Fruit fly (Drosophila melanogaster) whole organism, adult: ENCODE results near the gene CG42674.

Source experiments
- CG1620 ChIP-seq: fragments of 200-800 bp; sonication (Bioruptor generic); optimal IDR thresholded peaks from 2 replicates; lab custom pipeline; 2016; ENCODE audit warnings: missing biosample characterization, missing genetic modification characterization
- CG5204 ChIP-seq: fragments of 200-800 bp; sonication (Bioruptor generic); optimal IDR thresholded peaks from 2 replicates; lab custom pipeline; 2016; ENCODE audit warnings: missing biosample characterization, missing genetic modification characterization
- kay ChIP-seq: fragments of 200-800 bp; sonication (Bioruptor generic); peaks from one replicate; lab custom pipeline; 2016; ENCODE audit warnings: missing biosample characterization, missing genetic modification characterization, borderline replicate concordance

DNA sequence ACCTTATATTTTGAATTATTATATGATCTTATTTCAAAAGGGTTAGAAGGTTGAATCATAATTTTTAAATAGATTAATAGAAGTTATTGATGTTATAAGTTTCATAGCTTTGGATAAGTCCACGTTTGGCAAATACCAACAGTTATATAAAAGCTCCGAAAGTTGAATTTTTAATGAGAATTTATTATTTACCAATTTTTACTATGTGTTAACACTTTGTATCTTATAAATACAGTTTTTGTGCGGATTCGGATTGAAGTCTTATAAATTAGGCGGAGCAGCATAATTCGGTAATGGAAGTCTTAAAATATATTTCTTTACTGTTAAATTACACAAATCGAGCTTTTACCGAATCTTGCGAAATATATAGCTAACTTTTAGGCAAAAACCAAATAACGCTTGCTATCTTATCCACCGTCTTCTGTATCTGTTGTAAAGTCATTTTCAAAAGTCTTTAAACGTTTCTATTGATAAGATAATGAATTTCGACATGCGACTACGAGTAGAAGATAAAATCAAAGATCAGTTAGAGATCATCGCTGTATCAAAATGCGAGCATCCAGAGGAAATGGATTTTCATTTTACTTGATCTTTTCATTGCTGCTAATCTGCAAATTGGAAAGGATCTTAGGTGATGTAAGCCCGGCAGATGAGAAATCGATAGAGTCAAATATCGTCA lies 1.6 kb upstream of the CG42674 start, which contains the start of gene CG42833:
- peak; percentile 93 for TF ChIP-seq kay
- no peak for TF ChIP-seq CG1620 (GFP tag; lab: Kevin White, UChicago)
- no peak for TF ChIP-seq CG5204 (GFP tag; lab: Kevin White, UChicago)
